Worm (Caenorhabditis elegans) whole organism, young adult: ENCODE data around the gene R03G8.1.

Source experiments
- B0336.3 ChIP-seq: fragments of 200-800 bp; sonication (Bioruptor generic); IDR thresholded peaks from 2 replicates; pipeline ENCODE4 v1.3.6; 2022; ENCODE audit warnings: missing genetic modification characterization, missing compliant biosample characterization
- C06A6.2 ChIP-seq: fragments of 200-800 bp; sonication (Bioruptor generic); conservative IDR thresholded peaks from 2 replicates; pipeline ENCODE4 v1.3.6; 2022; ENCODE audit warnings: missing genetic modification characterization, missing compliant biosample characterization
- F49E8.2 ChIP-seq: sonication (generic microtip); optimal IDR thresholded peaks from 3 replicates; lab custom pipeline; 2017; ENCODE audit warnings: missing genetic modification characterization, mild to moderate bottlenecking, missing compliant biosample characterization, antibody characterized with exemption, moderate library complexity; ENCODE audit not compliant: insufficient read depth
- F55B11.4 ChIP-seq: sonication (generic microtip); optimal IDR thresholded peaks from 2 replicates; lab custom pipeline; 2016; ENCODE audit warnings: missing compliant biosample characterization, missing genetic modification characterization, borderline replicate concordance; ENCODE audit not compliant: insufficient read depth
- K12H6.12 ChIP-seq: fragments of 200-800 bp; sonication (Bioruptor generic); optimal IDR thresholded peaks from 2 replicates; lab custom pipeline; 2018; ENCODE audit warnings: mild to moderate bottlenecking, missing genetic modification characterization, missing compliant biosample characterization
- T07F8.4 ChIP-seq: sonication (generic microtip); optimal IDR thresholded peaks from 2 replicates; lab custom pipeline; 2016; ENCODE audit warnings: mild to moderate bottlenecking, missing genetic modification characterization, moderate library complexity, missing compliant biosample characterization
- Y56A3A.18 ChIP-seq: fragments of 200-800 bp; sonication (Bioruptor generic); IDR thresholded peaks from 2 replicates; pipeline ENCODE4 v1.3.6; 2022; ENCODE audit warnings: missing genetic modification reagents, missing genetic modification characterization, missing compliant biosample characterization
- aptf-2 ChIP-seq: fragments of 200-800 bp; sonication (Bioruptor generic); conservative IDR thresholded peaks from 2 replicates; pipeline ENCODE4 v1.3.6; 2022; ENCODE audit warnings: missing genetic modification reagents, missing genetic modification characterization, missing compliant biosample characterization
- athp-1 ChIP-seq: sonication (generic microtip); optimal IDR thresholded peaks from 2 replicates; lab custom pipeline; 2017; ENCODE audit warnings: mild to moderate bottlenecking, missing genetic modification characterization, missing compliant biosample characterization
- bed-1 ChIP-seq: fragments of 200-800 bp; sonication (Bioruptor generic); IDR thresholded peaks from 2 replicates; pipeline ENCODE4 v1.3.6; 2022; ENCODE audit warnings: missing genetic modification reagents, missing genetic modification characterization, missing compliant biosample characterization
- cebp-1 ChIP-seq, 2 experiments: fragments of 200-800 bp in 1 of 2; sonication (Bioruptor generic) in 1 of 2; sonication (generic microtip) in 1 of 2; IDR thresholded peaks in 1 of 2; optimal IDR thresholded peaks in 1 of 2; 2 replicates each; pipeline versions ENCODE4 v1.3.6 to Lab custom; 2017 to 2022; ENCODE audit warnings: missing compliant biosample characterization in 2 of 2, missing genetic modification characterization in 2 of 2, mild to moderate bottlenecking in 1 of 2, missing genetic modification reagents in 1 of 2, moderate library complexity in 1 of 2
- cebp-2 ChIP-seq: fragments of 200-800 bp; sonication (Bioruptor generic); IDR thresholded peaks from 2 replicates; pipeline ENCODE4 v1.3.6; 2022; ENCODE audit warnings: missing genetic modification characterization, missing compliant biosample characterization
- ceh-91 ChIP-seq: fragments of 200-800 bp; sonication (Bioruptor generic); IDR thresholded peaks from 2 replicates; pipeline ENCODE4 v1.3.6; 2022; ENCODE audit warnings: missing genetic modification reagents, missing genetic modification characterization, missing compliant biosample characterization
- dpl-1 ChIP-seq: fragments of 150-350 bp; optimal IDR thresholded peaks from 2 replicates; lab custom pipeline; 2014; ENCODE audit warnings: missing biosample characterization, missing genetic modification reagents, missing genetic modification characterization
- ets-4 ChIP-seq: fragments of 200-800 bp; sonication (Bioruptor generic); optimal IDR thresholded peaks from 2 replicates; lab custom pipeline; 2018; ENCODE audit warnings: mild to moderate bottlenecking, missing genetic modification characterization, missing compliant biosample characterization
- hlh-26 ChIP-seq: fragments of 200-800 bp; sonication (Bioruptor generic); conservative IDR thresholded peaks from 2 replicates; pipeline ENCODE4 v1.3.6; 2022; ENCODE audit warnings: missing genetic modification reagents, missing genetic modification characterization, missing compliant biosample characterization
- lag-1 ChIP-seq: fragments of 200-800 bp; sonication (Bioruptor generic); IDR thresholded peaks from 2 replicates; pipeline ENCODE4 v1.3.6; 2022; ENCODE audit warnings: missing genetic modification reagents, missing genetic modification characterization, missing compliant biosample characterization
- let-526 ChIP-seq: fragments of 200-800 bp; sonication (Bioruptor generic); IDR thresholded peaks from 2 replicates; pipeline ENCODE4 v1.3.6; 2022; ENCODE audit warnings: missing genetic modification reagents, missing genetic modification characterization, missing compliant biosample characterization
- lsy-27 ChIP-seq: sonication (generic microtip); optimal IDR thresholded peaks from 2 replicates; lab custom pipeline; 2017; ENCODE audit warnings: missing genetic modification characterization, mild to moderate bottlenecking, missing compliant biosample characterization, antibody characterized with exemption, missing genotype, borderline replicate concordance; ENCODE audit not compliant: insufficient read depth
- mel-28 ChIP-seq: sonication (generic microtip); optimal IDR thresholded peaks from 2 replicates; lab custom pipeline; 2016; ENCODE audit warnings: borderline replicate concordance, mild to moderate bottlenecking, missing genetic modification characterization, missing compliant biosample characterization
- nfya-1 ChIP-seq: sonication (generic microtip); optimal IDR thresholded peaks from 2 replicates; lab custom pipeline; 2017; ENCODE audit warnings: antibody characterized with exemption, missing compliant biosample characterization, missing genetic modification characterization, borderline replicate concordance; ENCODE audit not compliant: insufficient read depth
- nfyb-1 ChIP-seq: fragments of 200-800 bp; sonication (Bioruptor generic); IDR thresholded peaks from 2 replicates; pipeline ENCODE4 v1.3.6; 2022; ENCODE audit warnings: missing genetic modification reagents, missing genetic modification characterization, missing compliant biosample characterization
- nhr-80 ChIP-seq: sonication (generic microtip); optimal IDR thresholded peaks from 2 replicates; lab custom pipeline; 2016; ENCODE audit warnings: missing genetic modification characterization, missing compliant biosample characterization
- snpc-1.3 ChIP-seq: sonication (generic microtip); optimal IDR thresholded peaks from 2 replicates; lab custom pipeline; 2017; ENCODE audit warnings: missing genetic modification characterization, mild to moderate bottlenecking, missing compliant biosample characterization, antibody characterized with exemption, moderate library complexity, missing genotype, missing genetic modification reagents; ENCODE audit not compliant: insufficient read depth
- somi-1 ChIP-seq: fragments of 200-800 bp; sonication (Bioruptor generic); optimal IDR thresholded peaks from 2 replicates; lab custom pipeline; 2018; ENCODE audit warnings: mild to moderate bottlenecking, missing genetic modification characterization, missing compliant biosample characterization
- sptf-2 ChIP-seq: fragments of 200-800 bp; sonication (Bioruptor generic); optimal IDR thresholded peaks from 2 replicates; lab custom pipeline; 2018; ENCODE audit warnings: mild to moderate bottlenecking, missing genetic modification characterization, missing compliant biosample characterization
- unc-130 ChIP-seq: sonication (generic microtip); optimal IDR thresholded peaks from 2 replicates; lab custom pipeline; 2016; ENCODE audit warnings: missing genetic modification reagents, missing genetic modification characterization, missing compliant biosample characterization
- unc-62 ChIP-seq: fragments of 150-350 bp; optimal IDR thresholded peaks from 2 replicates; lab custom pipeline; 2014; ENCODE audit warnings: missing biosample characterization, missing genetic modification reagents, missing genetic modification characterization
- zfh-2 ChIP-seq: fragments of 200-800 bp; sonication (Bioruptor generic); conservative IDR thresholded peaks from 2 replicates; pipeline ENCODE4 v1.3.6; 2022; ENCODE audit warnings: missing genetic modification reagents, missing genetic modification characterization, missing compliant biosample characterization
- ztf-26 ChIP-seq: sonication (generic microtip); optimal IDR thresholded peaks from 2 replicates; lab custom pipeline; 2017; ENCODE audit warnings: missing genetic modification characterization, missing compliant biosample characterization

Gene R03G8.1

ce11 chrX:13061366-13061765 is 23.0 kb upstream of the R03G8.1 start:
- TF ChIP-seq cebp-1 (GFP tag; IDR thresholded peaks at IDR 0.05; lab: Robert Waterston, UW) (no peak), cebp-1 (tag; optimal IDR thresholded peaks at IDR 0.05; lab: Kevin White, UChicago) (no peak), dpl-1 (GFP tag; lab: Kevin White, UChicago) (no peak), nfya-1 (no peak), unc-130 (no peak), ets-4 (GFP tag; lab: Kevin White, UChicago) (no peak), aptf-2 (GFP tag; lab: Robert Waterston, UW) (no peak), cebp-2 (GFP tag; lab: Robert Waterston, UW) (no peak), lag-1 (no peak), bed-1 (GFP tag; lab: Robert Waterston, UW) (no peak), ceh-91 (no peak)

ce11 chrX:13062934-13063585 is 21.3 kb upstream of the R03G8.1 start, which contains the start of gene K03A11.5:
Gene K03A11.5 (plus strand): TSS chrX:13063535.
- TF ChIP-seq nhr-80 (peak; percentile 53), bed-1 (GFP tag; lab: Robert Waterston, UW) (no peak)

- no peak for TF ChIP-seq Y56A3A.18 (GFP tag; lab: Robert Waterston, UW)
- TF ChIP-seq unc-130 = no peak
- no peak for TF ChIP-seq somi-1 (GFP tag; lab: Kevin White, UChicago)
- no peak for TF ChIP-seq F55B11.4 (tag; lab: Kevin White, UChicago)
- no peak for TF ChIP-seq F49E8.2 (tag; lab: Kevin White, UChicago)
- no peak for TF ChIP-seq lsy-27 (tag; lab: Kevin White, UChicago)
- TF ChIP-seq nfyb-1 (GFP tag; lab: Robert Waterston, UW) = no peak
These were observed 13.3 kb upstream of the R03G8.1 start, which contains the start of gene cpx-2 for ce11 chrX:13071120-13071519. Gene cpx-2 (minus strand): TSS chrX:13071220.

ce11 chrX:13074373-13074772 is 10.0 kb upstream of the R03G8.1 start, which contains the start of gene ceh-28:
Gene ceh-28 (plus strand): TSS chrX:13074673.
- TF ChIP-seq nhr-80 = no peak
- TF ChIP-seq let-526 (GFP tag; lab: Robert Waterston, UW) = no peak
- TF ChIP-seq B0336.3 = no peak
- no peak for TF ChIP-seq Y56A3A.18 (GFP tag; lab: Robert Waterston, UW)
- TF ChIP-seq hlh-26 = no peak
- no peak for TF ChIP-seq zfh-2
- no peak for TF ChIP-seq snpc-1.3 (tag; lab: Kevin White, UChicago)
- no peak for TF ChIP-seq K12H6.12
- no peak for TF ChIP-seq C06A6.2 (GFP tag; lab: Robert Waterston, UW)
- no peak for TF ChIP-seq T07F8.4 (tag; lab: Kevin White, UChicago)
- TF ChIP-seq sptf-2 = no peak
- TF ChIP-seq ztf-26 = no peak

ce11 chrX:13077872-13078271 is 6.5 kb upstream of the R03G8.1 start, which contains the start of gene K03A11.4:
Gene K03A11.4 (plus strand): TSS chrX:13078172.
- TF ChIP-seq unc-62 (GFP tag; lab: Kevin White, UChicago) (no peak), mel-28 (tag; lab: Kevin White, UChicago) (no peak), unc-130 (no peak), athp-1 (no peak)
- TF ChIP-seq, all 124 proteins: peak for 0
